4 fruit fly cellular contexts compared by ENCODE assay signal in genomic region chr3R:21825775-21826558, dm6.
TF ChIP-seq lines count a peak whose summit lies in the region.

No protein-coding gene starts in this region.

- no peak for TF ChIP-seq CTCF in whole organism, embryonic (GFP tag; optimal IDR thresholded peaks at IDR 0.05; lab: Kevin White, UChicago)

TF ChIP-seq in whole organism, embryonic, 481 proteins besides CTCF, POLR2A, EP300 and RAD21 (continues in another document):
- TF ChIP-seq hth (optimal IDR thresholded peaks at IDR 0.05; lab: Kevin White, UChicago), result no peak
- TF ChIP-seq CG4282 (GFP tag; optimal IDR thresholded peaks at IDR 0.05; lab: Kevin White, UChicago), result no peak
- TF ChIP-seq CG10267 (tag; optimal IDR thresholded peaks at IDR 0.05; lab: Kevin White, UChicago), result peak; percentile 20
- TF ChIP-seq CG32767 (GFP tag; IDR thresholded peaks at IDR 0.05; lab: Robert Waterston, UW), result no peak
- peak; percentile 32 for TF ChIP-seq CG18262 (tag; optimal IDR thresholded peaks at IDR 0.05; lab: Kevin White, UChicago)
- peak; percentile 34 for TF ChIP-seq CG9727 (GFP tag; optimal IDR thresholded peaks at IDR 0.05; lab: Kevin White, UChicago)
- TF ChIP-seq CG17385 (GFP tag; optimal IDR thresholded peaks at IDR 0.05; lab: Kevin White, UChicago), result peak; percentile 50
- no peak for TF ChIP-seq sc (optimal IDR thresholded peaks at IDR 0.05; lab: Kevin White, UChicago)
- no peak for TF ChIP-seq sc (GFP tag; optimal IDR thresholded peaks at IDR 0.05; lab: Kevin White, UChicago)
- no peak for TF ChIP-seq ac (GFP tag; optimal IDR thresholded peaks at IDR 0.05; lab: Kevin White, UChicago)
- TF ChIP-seq CG33213 (GFP tag; optimal IDR thresholded peaks at IDR 0.05; lab: Kevin White, UChicago), result no peak
- TF ChIP-seq CG2712 (tag; optimal IDR thresholded peaks at IDR 0.05; lab: Kevin White, UChicago), result peak; percentile 6
- TF ChIP-seq crp (GFP tag; optimal IDR thresholded peaks at IDR 0.05; lab: Kevin White, UChicago), result no peak
- no peak for TF ChIP-seq lov (optimal IDR thresholded peaks at IDR 0.05; lab: Kevin White, UChicago)
- 0 out of 3 replicates have a peak, but pooled peaks have one; percentile 44 for TF ChIP-seq lov (GFP tag; IDR thresholded peaks at IDR 0.05; lab: Robert Waterston, UW)
- 0 out of 3 replicates have a peak, but pooled peaks have one; percentile 39 for TF ChIP-seq CG17361 (GFP tag; IDR thresholded peaks at IDR 0.05; lab: Robert Waterston, UW)
- 0 out of 2 replicates have a peak, but pooled peaks have one; percentile 17 for TF ChIP-seq toy (GFP tag; IDR thresholded peaks at IDR 0.05; lab: Robert Waterston, UW)
- peak; percentile 63 for TF ChIP-seq sens (GFP tag; lab: Kevin White, UChicago)
- no peak for TF ChIP-seq CG12071 (GFP tag; optimal IDR thresholded peaks at IDR 0.05; lab: Kevin White, UChicago)
- TF ChIP-seq gsb (GFP tag; IDR thresholded peaks at IDR 0.05; lab: Robert Waterston, UW), result 0 out of 2 replicates have a peak, but pooled peaks have one; percentile 23
- no peak for TF ChIP-seq sqz (GFP tag; optimal IDR thresholded peaks at IDR 0.05; lab: Kevin White, UChicago)
- peak; percentile 24 for TF ChIP-seq Med (GFP tag; lab: Kevin White, UChicago)
- peak; percentile 40 for TF ChIP-seq CG15696 (tag; optimal IDR thresholded peaks at IDR 0.05; lab: Kevin White, UChicago)

TF ChIP-seq in whole organism, prepupa, 60 proteins besides CTCF, POLR2A, EP300 and RAD21 (continues in another document):
- TF ChIP-seq salr (GFP tag; optimal IDR thresholded peaks at IDR 0.05; lab: Kevin White, UChicago) (peak in 1 of 2 experiments; percentile 24), CG1621 (tag; optimal IDR thresholded peaks at IDR 0.05; lab: Kevin White, UChicago) (no peak), spab (GFP tag; optimal IDR thresholded peaks at IDR 0.05; lab: Kevin White, UChicago) (peak; percentile 59), Hr38 (GFP tag; optimal IDR thresholded peaks at IDR 0.05; lab: Kevin White, UChicago) (no peak), fd85E (GFP tag; optimal IDR thresholded peaks at IDR 0.05; lab: Kevin White, UChicago) (no peak), CG11902 (GFP tag; optimal IDR thresholded peaks at IDR 0.05; lab: Kevin White, UChicago) (no peak), CG11294 (GFP tag; IDR thresholded peaks at IDR 0.05; lab: Robert Waterston, UW) (no peak), CG6854 (GFP tag; optimal IDR thresholded peaks at IDR 0.05; lab: Kevin White, UChicago) (no peak), eg (GFP tag; IDR thresholded peaks at IDR 0.05; lab: Robert Waterston, UW) (no peak), CG6808 (GFP tag; optimal IDR thresholded peaks at IDR 0.05; lab: Kevin White, UChicago) (peak; percentile 66), OdsH (GFP tag; optimal IDR thresholded peaks at IDR 0.05; lab: Kevin White, UChicago) (peak; percentile 37), CG10631 (GFP tag; optimal IDR thresholded peaks at IDR 0.05; lab: Kevin White, UChicago) (peak; percentile 36), Eip78C (GFP tag; lab: Kevin White, UChicago) (peak; percentile 87), CG6276 (GFP tag; optimal IDR thresholded peaks at IDR 0.05; lab: Kevin White, UChicago) (no peak), Smox (GFP tag; optimal IDR thresholded peaks at IDR 0.05; lab: Kevin White, UChicago) (peak; percentile 4), CG7368 (GFP tag; optimal IDR thresholded peaks at IDR 0.05; lab: Kevin White, UChicago) (peak; percentile 21), dsx (GFP tag; optimal IDR thresholded peaks at IDR 0.05; lab: Kevin White, UChicago; ENCODE audit: poor library complexity, severe bottlenecking) (peak; percentile 25), Eip75B (GFP tag; optimal IDR thresholded peaks at IDR 0.05; lab: Kevin White, UChicago) (peak; percentile 17), vri (GFP tag; optimal IDR thresholded peaks at IDR 0.05; lab: Kevin White, UChicago) (no peak), CG15336 (GFP tag; IDR thresholded peaks at IDR 0.05; lab: Robert Waterston, UW) (no peak), cyc (GFP tag; optimal IDR thresholded peaks at IDR 0.05; lab: Kevin White, UChicago) (no peak), CG8119 (GFP tag; IDR thresholded peaks at IDR 0.05; lab: Robert Waterston, UW) (no peak), topi (GFP tag; optimal IDR thresholded peaks at IDR 0.05; lab: Kevin White, UChicago) (peak; percentile 17), CG3032 (tag; optimal IDR thresholded peaks at IDR 0.05; lab: Kevin White, UChicago) (peak; percentile 50)

TF ChIP-seq in whole organism, pupa, 21 proteins besides CTCF, POLR2A, EP300 and RAD21:
- TF ChIP-seq CG14655 (GFP tag; optimal IDR thresholded peaks at IDR 0.05; lab: Kevin White, UChicago) (peak; percentile 53), EcR (GFP tag; optimal IDR thresholded peaks at IDR 0.05; lab: Kevin White, UChicago) (peak; percentile 63), CG8159 (tag; optimal IDR thresholded peaks at IDR 0.05; lab: Kevin White, UChicago) (peak; percentile 80), CG8301 (tag; optimal IDR thresholded peaks at IDR 0.05; lab: Kevin White, UChicago) (peak; percentile 2), CG15710 (tag; optimal IDR thresholded peaks at IDR 0.05; lab: Kevin White, UChicago) (peak; percentile 66), CG34367 (tag; optimal IDR thresholded peaks at IDR 0.05; lab: Kevin White, UChicago) (peak; percentile 1), CG9948 (tag; optimal IDR thresholded peaks at IDR 0.05; lab: Kevin White, UChicago) (peak; percentile 45), CG4496 (GFP tag; IDR thresholded peaks at IDR 0.05; lab: Robert Waterston, UW) (no peak), CG32121 (GFP tag; IDR thresholded peaks at IDR 0.05; lab: Robert Waterston, UW) (no peak), Ets98B (GFP tag; IDR thresholded peaks at IDR 0.05; lab: Robert Waterston, UW) (no peak), CG17806 (tag; optimal IDR thresholded peaks at IDR 0.05; lab: Kevin White, UChicago) (peak; percentile 40)

TF ChIP-seq in whole organism, wandering third instar larva, 38 proteins besides CTCF, POLR2A, EP300 and RAD21:
- no peak for TF ChIP-seq Jra (GFP tag; optimal IDR thresholded peaks at IDR 0.05; lab: Kevin White, UChicago)
- TF ChIP-seq Abd-B (GFP tag; optimal IDR thresholded peaks at IDR 0.05; lab: Kevin White, UChicago), result no peak
- TF ChIP-seq Sp1 (GFP tag; optimal IDR thresholded peaks at IDR 0.05; lab: Kevin White, UChicago), result peak; percentile 1
- TF ChIP-seq CG9705 (GFP tag; optimal IDR thresholded peaks at IDR 0.05; lab: Kevin White, UChicago), result no peak
- no peak for TF ChIP-seq Mio (GFP tag; optimal IDR thresholded peaks at IDR 0.05; lab: Kevin White, UChicago)
- no peak for TF ChIP-seq N (GFP tag; optimal IDR thresholded peaks at IDR 0.05; lab: Kevin White, UChicago)
- TF ChIP-seq HLH106 (tag; optimal IDR thresholded peaks at IDR 0.05; lab: Kevin White, UChicago), result no peak
- no peak for TF ChIP-seq Hr83 (GFP tag; optimal IDR thresholded peaks at IDR 0.05; lab: Kevin White, UChicago; ENCODE audit: poor library complexity, severe bottlenecking)
- no peak for TF ChIP-seq OdsH (GFP tag; optimal IDR thresholded peaks at IDR 0.05; lab: Kevin White, UChicago)
- no peak for TF ChIP-seq Myc (optimal IDR thresholded peaks at IDR 0.05; lab: Kevin White, UChicago)
- TF ChIP-seq Vsx2 (GFP tag; optimal IDR thresholded peaks at IDR 0.05; lab: Kevin White, UChicago; ENCODE audit: partially characterized antibody), result no peak
- TF ChIP-seq h (GFP tag; optimal IDR thresholded peaks at IDR 0.05; lab: Kevin White, UChicago), result peak; percentile 0
- TF ChIP-seq Dfd (GFP tag; optimal IDR thresholded peaks at IDR 0.05; lab: Kevin White, UChicago), result no peak
- TF ChIP-seq jim (GFP tag; optimal IDR thresholded peaks at IDR 0.05; lab: Kevin White, UChicago), result no peak
- no peak for TF ChIP-seq Hr78 (GFP tag; optimal IDR thresholded peaks at IDR 0.05; lab: Kevin White, UChicago)
- no peak for TF ChIP-seq Rel (GFP tag; optimal IDR thresholded peaks at IDR 0.05; lab: Kevin White, UChicago)
- TF ChIP-seq Rel (tag; optimal IDR thresholded peaks at IDR 0.05; lab: Kevin White, UChicago), result no peak
